Fruit fly (Drosophila melanogaster) whole organism, embryonic: Measurements from ENCODE around the gene Ras85D.

Experiments used
- Bgb ChIP-seq: fragments of 200-800 bp; sonication (Bioruptor generic); IDR thresholded peaks from 2 replicates; pipeline ENCODE4 v1.3.6; 2022; ENCODE audit warnings: missing biosample characterization, missing genetic modification characterization; ENCODE audit not compliant: partially characterized antibody
- CG10565 ChIP-seq: fragments of 200-800 bp; sonication (Bioruptor generic); optimal IDR thresholded peaks from 3 replicates; lab custom pipeline; 2016; ENCODE audit warnings: missing biosample characterization, mild to moderate bottlenecking, missing genetic modification characterization
- CG13424 ChIP-seq: fragments of 200-800 bp; sonication (Bioruptor generic); optimal IDR thresholded peaks from 2 replicates; lab custom pipeline; 2019; ENCODE audit warnings: missing biosample characterization, mild to moderate bottlenecking, missing genetic modification characterization, moderate library complexity
- CG13624 ChIP-seq: fragments of 200-800 bp; sonication (Bioruptor generic); optimal IDR thresholded peaks from 2 replicates; lab custom pipeline; 2016; ENCODE audit warnings: missing biosample characterization, missing genetic modification characterization
- CG14860 ChIP-seq: fragments of 200-800 bp; sonication (Bioruptor generic); IDR thresholded peaks from 3 replicates; pipeline ENCODE4 v1.3.6; 2022; ENCODE audit warnings: missing biosample characterization, missing genetic modification characterization; ENCODE audit not compliant: partially characterized antibody
- CG15696 ChIP-seq: fragments of 200-800 bp; sonication (Bioruptor generic); optimal IDR thresholded peaks from 2 replicates; lab custom pipeline; 2019; ENCODE audit warnings: missing biosample characterization, mild to moderate bottlenecking, missing genetic modification characterization, moderate library complexity
- CG16863 ChIP-seq: fragments of 200-800 bp; sonication (Bioruptor generic); optimal IDR thresholded peaks from 3 replicates; lab custom pipeline; 2016; ENCODE audit warnings: missing biosample characterization, missing genetic modification characterization
- CG17359 ChIP-seq: fragments of 200-800 bp; sonication (Bioruptor generic); optimal IDR thresholded peaks from 3 replicates; lab custom pipeline; 2018; ENCODE audit warnings: missing biosample characterization, mild to moderate bottlenecking, missing genetic modification characterization, moderate library complexity
- CG17385 ChIP-seq: fragments of 200-800 bp; sonication (Bioruptor generic); optimal IDR thresholded peaks from 3 replicates; lab custom pipeline; 2018; ENCODE audit warnings: missing biosample characterization, mild to moderate bottlenecking, missing genetic modification characterization
- CG17568 ChIP-seq: fragments of 200-800 bp; sonication (Bioruptor generic); optimal IDR thresholded peaks from 2 replicates; lab custom pipeline; 2018; ENCODE audit warnings: missing biosample characterization, mild to moderate bottlenecking, missing genetic modification characterization, moderate library complexity
- CG18619 ChIP-seq: fragments of 200-800 bp; sonication (Bioruptor generic); optimal IDR thresholded peaks from 3 replicates; lab custom pipeline; 2017; ENCODE audit warnings: missing biosample characterization, mild to moderate bottlenecking, missing genetic modification characterization
- CG2889 ChIP-seq: fragments of 200-800 bp; sonication (Bioruptor generic); IDR thresholded peaks from 3 replicates; pipeline ENCODE4 v1.3.6; 2022; ENCODE audit warnings: missing biosample characterization, missing genetic modification characterization
- CG31388 ChIP-seq: fragments of 200-800 bp; sonication (Bioruptor generic); optimal IDR thresholded peaks from 2 replicates; lab custom pipeline; 2016; ENCODE audit warnings: missing biosample characterization, missing genetic modification characterization
- CG32532 ChIP-seq: fragments of 200-800 bp; sonication (Bioruptor generic); IDR thresholded peaks from 2 replicates; pipeline ENCODE4 v1.3.6; 2022; ENCODE audit warnings: missing biosample characterization, missing genetic modification characterization
- CG34422 ChIP-seq: fragments of 200-800 bp; sonication (Bioruptor generic); IDR thresholded peaks from 3 replicates; pipeline ENCODE4 v1.3.6; 2022; ENCODE audit warnings: missing biosample characterization, missing genetic modification characterization
- CG6854 ChIP-seq: fragments of 200-800 bp; sonication (Bioruptor generic); optimal IDR thresholded peaks from 3 replicates; lab custom pipeline; 2017; ENCODE audit warnings: missing biosample characterization, mild to moderate bottlenecking, missing genetic modification characterization
- CG7745 ChIP-seq: fragments of 200-800 bp; sonication (Bioruptor generic); optimal IDR thresholded peaks from 2 replicates; lab custom pipeline; 2018; ENCODE audit warnings: missing biosample characterization, mild to moderate bottlenecking, missing genetic modification characterization, moderate library complexity
- CG7928 ChIP-seq: fragments of 200-800 bp; sonication (Bioruptor generic); optimal IDR thresholded peaks from 2 replicates; lab custom pipeline; 2017; ENCODE audit warnings: missing biosample characterization, mild to moderate bottlenecking, missing genetic modification characterization
- CTCF ChIP-seq: fragments of 200-800 bp; sonication (Bioruptor generic); optimal IDR thresholded peaks from 2 replicates; lab custom pipeline; 2017; ENCODE audit warnings: missing biosample characterization, mild to moderate bottlenecking, missing genetic modification characterization, moderate library complexity
- E2f2 ChIP-seq: fragments of 200-800 bp; sonication (Bioruptor generic); IDR thresholded peaks from 2 replicates; pipeline ENCODE4 v1.3.6; 2022; ENCODE audit warnings: missing biosample characterization, missing genetic modification characterization
- H15 ChIP-seq: fragments of 200-800 bp; sonication (Bioruptor generic); IDR thresholded peaks from 3 replicates; pipeline ENCODE4 v1.3.6; 2022; ENCODE audit warnings: missing biosample characterization, missing genetic modification characterization
- HHEX ChIP-seq: fragments of 200-800 bp; sonication (Bioruptor generic); optimal IDR thresholded peaks from 3 replicates; lab custom pipeline; 2017; ENCODE audit warnings: missing biosample characterization, mild to moderate bottlenecking, missing genetic modification characterization, missing genetic modification reagents
- Lim3 ChIP-seq: fragments of 200-800 bp; sonication (Bioruptor generic); IDR thresholded peaks from 2 replicates; pipeline ENCODE4 v1.3.6; 2022; ENCODE audit warnings: missing biosample characterization, missing genetic modification characterization
- Mad ChIP-seq: fragments of 200-800 bp; sonication (Bioruptor generic); optimal IDR thresholded peaks from 2 replicates; lab custom pipeline; 2016; ENCODE audit warnings: missing biosample characterization, missing genetic modification characterization
- NC2α ChIP-seq: fragments of 200-800 bp; sonication (Bioruptor generic); optimal IDR thresholded peaks from 2 replicates; lab custom pipeline; 2016; ENCODE audit warnings: missing biosample characterization, missing genetic modification characterization
- Neu2 ChIP-seq: fragments of 200-800 bp; sonication (Bioruptor generic); optimal IDR thresholded peaks from 3 replicates; lab custom pipeline; 2016; ENCODE audit warnings: missing biosample characterization, missing genetic modification characterization, borderline replicate concordance
- Oaz ChIP-seq: fragments of 200-800 bp; sonication (Bioruptor generic); IDR thresholded peaks from 2 replicates; pipeline ENCODE4 v1.3.6; 2022; ENCODE audit warnings: missing biosample characterization, missing genetic modification characterization
- Opbp ChIP-seq: fragments of 200-800 bp; sonication (Bioruptor generic); IDR thresholded peaks from 3 replicates; pipeline ENCODE4 v1.3.6; 2022; ENCODE audit warnings: missing biosample characterization, missing genetic modification characterization; ENCODE audit not compliant: partially characterized antibody
- Rfx ChIP-seq: fragments of 200-800 bp; sonication (Bioruptor generic); IDR thresholded peaks from 2 replicates; pipeline ENCODE4 v1.3.6; 2022; ENCODE audit warnings: missing biosample characterization, missing genetic modification characterization
- Scr ChIP-seq: fragments of 200-800 bp; sonication (Bioruptor generic); IDR thresholded peaks from 2 replicates; pipeline ENCODE4 v1.3.6; 2022; ENCODE audit warnings: missing biosample characterization, missing genetic modification characterization; ENCODE audit not compliant: partially characterized antibody
- ab ChIP-seq: fragments of 200-800 bp; sonication (Bioruptor generic); optimal IDR thresholded peaks from 2 replicates; lab custom pipeline; 2016; ENCODE audit warnings: missing biosample characterization, missing genetic modification characterization
- abd-A ChIP-seq: fragments of 200-800 bp; sonication (Bioruptor generic); optimal IDR thresholded peaks from 3 replicates; lab custom pipeline; 2019; ENCODE audit warnings: missing biosample characterization, mild to moderate bottlenecking, missing genetic modification characterization, moderate library complexity
- bowl ChIP-seq: fragments of 200-800 bp; sonication (Bioruptor generic); IDR thresholded peaks from 2 replicates; pipeline ENCODE4 v1.3.6; 2022; ENCODE audit warnings: missing biosample characterization, missing genetic modification characterization
- br ChIP-seq: fragments of >200 bp; optimal IDR thresholded peaks from 2 replicates; lab custom pipeline; 2017
- cato ChIP-seq: fragments of 200-800 bp; sonication (Bioruptor generic); optimal IDR thresholded peaks from 2 replicates; lab custom pipeline; 2016; ENCODE audit warnings: missing biosample characterization, missing genetic modification characterization, borderline replicate concordance
- dati ChIP-seq: fragments of 200-800 bp; sonication (Bioruptor generic); IDR thresholded peaks from 2 replicates; pipeline ENCODE4 v1.3.6; 2022; ENCODE audit warnings: missing biosample characterization, missing genetic modification characterization
- disco-r ChIP-seq: fragments of 200-800 bp; sonication (Bioruptor generic); optimal IDR thresholded peaks from 2 replicates; lab custom pipeline; 2016; ENCODE audit warnings: missing biosample characterization, missing genetic modification characterization
- gcm2 ChIP-seq: fragments of 200-800 bp; sonication (Bioruptor generic); optimal IDR thresholded peaks from 2 replicates; lab custom pipeline; 2016; ENCODE audit warnings: missing biosample characterization, missing genetic modification characterization
- gro ChIP-seq: fragments of 200-800 bp; sonication (Bioruptor generic); optimal IDR thresholded peaks from 2 replicates; lab custom pipeline; 2016; ENCODE audit warnings: missing biosample characterization, missing genetic modification characterization
- lola ChIP-seq, 3 experiments: fragments of >200 bp in 2 of 3; fragments of 200-800 bp in 1 of 3; sonication (Bioruptor generic) in 1 of 3; optimal IDR thresholded peaks; 2 replicates each; lab custom pipeline; 2017 to 2019; ENCODE audit warnings: missing biosample characterization in 3 of 3, missing genetic modification characterization in 3 of 3, mild to moderate bottlenecking in 1 of 3, moderate library complexity in 1 of 3
- nau ChIP-seq: fragments of 200-800 bp; sonication (Bioruptor generic); optimal IDR thresholded peaks from 3 replicates; lab custom pipeline; 2017; ENCODE audit warnings: missing biosample characterization, mild to moderate bottlenecking, missing genetic modification characterization, missing genetic modification reagents
- nerfin-2 ChIP-seq: fragments of 200-800 bp; sonication (Bioruptor generic); IDR thresholded peaks from 2 replicates; pipeline ENCODE4 v1.3.6; 2022; ENCODE audit warnings: missing biosample characterization, missing genetic modification characterization; ENCODE audit not compliant: partially characterized antibody
- nmo ChIP-seq: fragments of 200-800 bp; sonication (Bioruptor generic); optimal IDR thresholded peaks from 2 replicates; lab custom pipeline; 2018; ENCODE audit warnings: missing biosample characterization, mild to moderate bottlenecking, missing genetic modification characterization, moderate library complexity
- pho ChIP-seq: fragments of 200-800 bp; sonication (Bioruptor generic); optimal IDR thresholded peaks from 2 replicates; lab custom pipeline; 2016; ENCODE audit warnings: missing biosample characterization, missing genetic modification characterization
- rib ChIP-seq: fragments of 200-800 bp; sonication (Bioruptor generic); IDR thresholded peaks from 2 replicates; pipeline ENCODE4 v1.3.6; 2022; ENCODE audit warnings: missing biosample characterization, missing genetic modification characterization
- sd ChIP-seq: fragments of 200-800 bp; sonication (Bioruptor generic); optimal IDR thresholded peaks from 3 replicates; lab custom pipeline; 2018; ENCODE audit warnings: missing biosample characterization, mild to moderate bottlenecking, missing genetic modification characterization, moderate library complexity
- sens-2 ChIP-seq: fragments of 200-800 bp; sonication (Bioruptor generic); IDR thresholded peaks from 2 replicates; pipeline ENCODE4 v1.3.6; 2022; ENCODE audit warnings: missing biosample characterization, missing genetic modification characterization
- sob ChIP-seq: fragments of 200-800 bp; sonication (Bioruptor generic); IDR thresholded peaks from 2 replicates; pipeline ENCODE4 v1.3.6; 2022; ENCODE audit warnings: missing biosample characterization, missing genetic modification characterization
- tna ChIP-seq: fragments of 200-800 bp; sonication (Bioruptor generic); IDR thresholded peaks from 2 replicates; pipeline ENCODE4 v1.3.6; 2022; ENCODE audit warnings: missing biosample characterization, missing genetic modification characterization; ENCODE audit not compliant: partially characterized antibody
- trem ChIP-seq: fragments of 200-800 bp; optimal IDR thresholded peaks from 3 replicates; lab custom pipeline; 2019; ENCODE audit warnings: missing biosample characterization, mild to moderate bottlenecking, missing genetic modification characterization, moderate library complexity
- unc-4 ChIP-seq: fragments of 200-800 bp; sonication (Bioruptor generic); IDR thresholded peaks from 2 replicates; pipeline ENCODE4 v1.3.6; 2022; ENCODE audit warnings: missing biosample characterization, missing genetic modification characterization; ENCODE audit not compliant: partially characterized antibody
- z ChIP-seq: fragments of 200-800 bp; sonication (Bioruptor generic); IDR thresholded peaks from 3 replicates; pipeline ENCODE4 v1.3.6; 2022; ENCODE audit warnings: missing biosample characterization, missing genetic modification characterization

Ras85D gene

DNA sequence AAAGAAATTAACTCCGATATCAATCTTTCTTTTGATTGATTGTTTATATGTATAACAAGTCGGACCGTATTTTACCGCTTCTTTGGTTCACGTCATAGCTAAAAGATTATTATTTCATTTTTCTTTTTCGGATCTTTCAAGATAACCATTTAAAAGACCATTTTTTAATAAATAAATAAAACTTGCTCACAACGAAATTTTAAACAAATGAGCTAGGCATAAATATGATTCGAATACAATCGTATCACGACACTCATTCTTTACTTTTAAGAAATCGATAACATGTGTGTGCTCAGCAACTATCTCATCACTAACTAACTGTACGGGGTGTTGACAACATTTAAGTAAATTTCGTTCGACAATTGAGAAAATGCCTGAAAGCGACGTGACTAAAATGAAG lies 8.5 kb downstream of the Ras85D start, which contains the start of gene CG8149 (continued):
- TF ChIP-seq nau (GFP tag; lab: Kevin White, UChicago) = peak; percentile 4
- TF ChIP-seq CG31388 = no peak
- no peak for TF ChIP-seq CG10565 (GFP tag; lab: Kevin White, UChicago)
- no peak for TF ChIP-seq CG7928
- TF ChIP-seq sd (tag; lab: Kevin White, UChicago) = peak; percentile 42
- TF ChIP-seq CG17385 (GFP tag; lab: Kevin White, UChicago) = no peak
- no peak for TF ChIP-seq dati (GFP tag; lab: Robert Waterston, UW)
- TF ChIP-seq nmo = peak; percentile 68
- TF ChIP-seq Opbp (GFP tag; lab: Robert Waterston, UW) = peak; percentile 77; the same call in 2 of the 3 replicates
- no peak for TF ChIP-seq bowl (GFP tag; lab: Robert Waterston, UW)
- TF ChIP-seq z = no peak
- TF ChIP-seq H15 (GFP tag; lab: Robert Waterston, UW) = no peak
- no peak for TF ChIP-seq cato (GFP tag; lab: Kevin White, UChicago)
- TF ChIP-seq CTCF (GFP tag; lab: Kevin White, UChicago) = peak; percentile 16
- TF ChIP-seq Neu2 (GFP tag; lab: Kevin White, UChicago) = no peak
- peak; percentile 83 for TF ChIP-seq nerfin-2
- TF ChIP-seq CG13424 = peak; percentile 44
- peak; percentile 95 for TF ChIP-seq Bgb
- TF ChIP-seq CG34422 = no peak
- TF ChIP-seq gro (GFP tag; lab: Kevin White, UChicago) = peak; percentile 36
- no peak for TF ChIP-seq br (lab: Kevin White, UChicago)
- no peak for TF ChIP-seq HHEX (GFP tag; lab: Kevin White, UChicago)
- TF ChIP-seq CG17568 (GFP tag; lab: Kevin White, UChicago) = peak; percentile 25
- peak; percentile 19 for TF ChIP-seq CG7745 (tag; lab: Kevin White, UChicago)
- no peak for TF ChIP-seq CG17359
- no peak for TF ChIP-seq NC2α (GFP tag; lab: Kevin White, UChicago)
- no peak for TF ChIP-seq CG16863 (GFP tag; lab: Kevin White, UChicago)
- peak; percentile 80 for TF ChIP-seq CG14860 (GFP tag; lab: Robert Waterston, UW)
- TF ChIP-seq lola (GFP tag; optimal IDR thresholded peaks at IDR 0.05; lab: Kevin White, UChicago) = peak in 1 of 3 experiments; percentile 46
- no peak for TF ChIP-seq disco-r (GFP tag; lab: Kevin White, UChicago)
- no peak for TF ChIP-seq Mad (GFP tag; lab: Kevin White, UChicago)
- TF ChIP-seq Rfx (GFP tag; lab: Robert Waterston, UW) = peak; percentile 20; the same call in 1 of the 2 replicates
- peak; percentile 36; the same call in 1 of the 2 replicates for TF ChIP-seq sob (GFP tag; lab: Robert Waterston, UW)
- no peak for TF ChIP-seq pho (GFP tag; lab: Kevin White, UChicago)
- no peak for TF ChIP-seq abd-A (tag; lab: Kevin White, UChicago)
- peak; percentile 8 for TF ChIP-seq CG15696
- no peak for TF ChIP-seq rib (GFP tag; lab: Robert Waterston, UW)
- TF ChIP-seq E2f2 = peak; percentile 75
- TF ChIP-seq sens-2 (GFP tag; lab: Robert Waterston, UW) = no peak
- TF ChIP-seq Scr (GFP tag; lab: Robert Waterston, UW) = peak; percentile 96
- no peak for TF ChIP-seq CG32532
- TF ChIP-seq ab (GFP tag; lab: Kevin White, UChicago) = no peak
- peak; percentile 97 for TF ChIP-seq unc-4 (GFP tag; lab: Robert Waterston, UW)
- no peak for TF ChIP-seq Oaz (GFP tag; lab: Robert Waterston, UW)
- no peak for TF ChIP-seq CG18619 (GFP tag; lab: Kevin White, UChicago)
- no peak for TF ChIP-seq CG6854 (GFP tag; lab: Kevin White, UChicago)
- TF ChIP-seq Lim3 (GFP tag; lab: Robert Waterston, UW) = no peak
- TF ChIP-seq gcm2 = no peak
- TF ChIP-seq CG13624 = no peak
- TF ChIP-seq CG2889 = no peak
- TF ChIP-seq trem (tag; lab: Kevin White, UChicago) = peak; percentile 85
- TF ChIP-seq tna = peak; percentile 76
